Worm (Caenorhabditis elegans): ENCODE data around the gene K09C4.2.

DNA sequence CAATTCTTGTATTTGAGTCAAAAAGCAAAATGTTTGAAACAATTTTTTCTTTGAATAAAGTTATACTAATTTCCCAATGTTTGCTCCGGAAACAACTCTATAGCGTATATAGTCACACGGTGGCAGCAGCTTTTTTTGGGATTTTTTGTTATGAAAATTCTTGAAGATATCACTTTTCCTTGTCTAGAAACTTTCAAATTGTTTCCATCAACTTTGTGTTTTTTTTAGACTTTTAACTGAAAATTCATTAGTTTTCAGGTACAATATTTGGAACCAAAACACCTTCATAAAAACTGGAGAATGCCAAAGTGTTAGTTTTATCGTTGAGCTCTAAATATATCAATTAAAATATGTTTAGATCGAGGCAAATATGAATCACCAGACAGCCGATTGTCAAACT, 23.7 kb upstream of the K09C4.2 start, which contains the start of gene K09C4.7:
- TF ChIP-seq flt-1 (GFP tag; IDR thresholded peaks at IDR 0.05) (no peak), ets-7 (tag; optimal IDR thresholded peaks at IDR 0.05) (no peak), pes-1 (GFP tag; IDR thresholded peaks at IDR 0.05) (no peak), hmbx-1 (tag; optimal IDR thresholded peaks at IDR 0.05) (no peak), tra-4 (tag; optimal IDR thresholded peaks at IDR 0.05) (no peak), B0310.2 (tag; optimal IDR thresholded peaks at IDR 0.05) (no peak), ama-1 (optimal IDR thresholded peaks at IDR 0.05) (no peak), hnd-1 (tag; optimal IDR thresholded peaks at IDR 0.05) (no peak), hmg-4 (GFP tag; optimal IDR thresholded peaks at IDR 0.05) (no peak), sea-1 (GFP tag; conservative IDR thresholded peaks at IDR 0.05) (no peak), scrt-1 (GFP tag; IDR thresholded peaks at IDR 0.05) (no peak), ceh-13 (GFP tag; optimal IDR thresholded peaks at IDR 0.05) (no peak), F13C5.2 (tag; optimal IDR thresholded peaks at IDR 0.05) (no peak)

Data from whole organism, early embryonic.